Fruit fly (Drosophila melanogaster): Measurements from ENCODE around the gene betaggt-I.

Gene betaggt-I

DNA sequence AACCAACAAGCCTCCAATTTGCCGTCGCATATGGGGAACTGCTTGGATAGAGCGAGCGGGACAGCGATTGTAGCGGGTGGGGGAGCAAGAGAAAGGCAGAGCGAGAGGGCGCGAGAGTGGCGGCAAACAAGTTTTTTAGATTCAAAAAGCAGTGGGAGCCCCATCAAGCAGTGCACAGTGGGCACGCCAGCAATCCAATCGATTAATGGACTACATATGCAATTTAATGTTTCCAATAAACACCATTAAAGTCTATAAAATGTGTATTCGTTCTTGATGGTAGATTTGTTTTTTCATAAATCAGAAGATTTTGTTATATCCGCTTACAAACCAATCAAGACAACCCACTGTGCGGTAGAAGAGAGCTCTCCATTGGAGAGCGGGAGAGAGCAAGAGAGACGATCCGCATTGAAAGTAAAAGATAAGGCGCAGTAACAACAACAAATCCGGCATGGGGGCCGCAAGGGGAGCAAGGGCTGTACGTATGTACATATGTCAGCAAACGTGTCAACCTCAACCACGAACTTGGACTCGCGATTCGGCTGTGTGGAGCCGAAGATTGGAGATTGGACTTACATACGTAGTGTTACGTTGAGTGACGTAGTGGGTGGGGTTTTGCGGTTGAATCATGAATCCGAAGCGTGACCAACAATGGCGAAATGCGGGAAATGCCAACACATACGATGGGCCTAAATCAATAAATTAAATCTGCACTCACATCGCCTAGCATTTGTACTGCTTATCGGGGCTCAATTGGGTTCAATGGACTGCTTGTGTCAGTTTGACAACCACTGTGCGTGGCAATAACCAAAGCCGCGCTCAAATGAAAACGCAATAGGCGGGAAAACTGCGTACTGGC is 52.3 kb downstream of the betaggt-I start (continued):
- peak; percentile 99 for TF ChIP-seq CG6813 (GFP tag; optimal IDR thresholded peaks at IDR 0.05)
- peak; percentile 100 for TF ChIP-seq Med (GFP tag)
- TF ChIP-seq abd-A (tag; optimal IDR thresholded peaks at IDR 0.05): peak; percentile 96
- TF ChIP-seq CG14965 (GFP tag; optimal IDR thresholded peaks at IDR 0.05; ENCODE audit: borderline replicate concordance): peak; percentile 92
- peak; percentile 99 for TF ChIP-seq CG16815 (GFP tag; optimal IDR thresholded peaks at IDR 0.05)
- TF ChIP-seq CG18476 (GFP tag; optimal IDR thresholded peaks at IDR 0.05): peak; percentile 100
- peak; percentile 99 for TF ChIP-seq CG2199 (GFP tag; IDR thresholded peaks at IDR 0.05)
- TF ChIP-seq stc (GFP tag; IDR thresholded peaks at IDR 0.05): peak; percentile 99
- TF ChIP-seq jigr1 (GFP tag; IDR thresholded peaks at IDR 0.05): peak; percentile 99
- TF ChIP-seq CG1647 (GFP tag; optimal IDR thresholded peaks at IDR 0.05): peak; percentile 99
- peak; percentile 94 for TF ChIP-seq Jarid2 (GFP tag; optimal IDR thresholded peaks at IDR 0.05)
- TF ChIP-seq CG9817 (tag; optimal IDR thresholded peaks at IDR 0.05): peak; percentile 98
- TF ChIP-seq nerfin-1 (tag; optimal IDR thresholded peaks at IDR 0.05): peak; percentile 97
- peak; percentile 96 for TF ChIP-seq wek (GFP tag; optimal IDR thresholded peaks at IDR 0.05)
- peak; percentile 99 for TF ChIP-seq lab (GFP tag; optimal IDR thresholded peaks at IDR 0.05)
- peak; percentile 98 for TF ChIP-seq NC2α (GFP tag; optimal IDR thresholded peaks at IDR 0.05)
- TF ChIP-seq ac (GFP tag; optimal IDR thresholded peaks at IDR 0.05): peak; percentile 97
- peak; percentile 99 for TF ChIP-seq Asciz (GFP tag; optimal IDR thresholded peaks at IDR 0.05)
- TF ChIP-seq CG32532 (GFP tag; IDR thresholded peaks at IDR 0.05): peak; percentile 99
- TF ChIP-seq CG8089 (GFP tag; optimal IDR thresholded peaks at IDR 0.05): peak; percentile 99
- TF ChIP-seq MTF-1 (GFP tag; optimal IDR thresholded peaks at IDR 0.05; ENCODE audit: borderline replicate concordance): peak; percentile 98
- peak; percentile 99 for TF ChIP-seq Drgx (GFP tag; IDR thresholded peaks at IDR 0.05)
- peak; percentile 94 for TF ChIP-seq CG11560 (tag; IDR thresholded peaks at IDR 0.05)
- TF ChIP-seq CG4404 (GFP tag; IDR thresholded peaks at IDR 0.05): peak; percentile 98
- peak; percentile 98 for TF ChIP-seq Nf-YA (GFP tag; IDR thresholded peaks at IDR 0.05)
- TF ChIP-seq CG33213 (GFP tag; optimal IDR thresholded peaks at IDR 0.05): peak; percentile 99
- no peak for TF ChIP-seq fru (optimal IDR thresholded peaks at IDR 0.05)
- peak; percentile 100 for TF ChIP-seq sens (GFP tag)
- TF ChIP-seq sc (optimal IDR thresholded peaks at IDR 0.05): no peak
- TF ChIP-seq sc (GFP tag; optimal IDR thresholded peaks at IDR 0.05): peak; percentile 99
- peak; percentile 99 for TF ChIP-seq CG3847 (GFP tag; IDR thresholded peaks at IDR 0.05)
- peak; percentile 97 for TF ChIP-seq CG15696 (tag; optimal IDR thresholded peaks at IDR 0.05)
- peak; percentile 99 for TF ChIP-seq CG9609 (GFP tag; optimal IDR thresholded peaks at IDR 0.05)
- peak; percentile 96 for TF ChIP-seq aop (GFP tag; IDR thresholded peaks at IDR 0.05)
- TF ChIP-seq chif (GFP tag; optimal IDR thresholded peaks at IDR 0.05): peak; percentile 99
- TF ChIP-seq CG17912 (GFP tag; optimal IDR thresholded peaks at IDR 0.05): peak; percentile 96
- peak; percentile 98 for TF ChIP-seq wdn (GFP tag; IDR thresholded peaks at IDR 0.05)
- TF ChIP-seq exex (tag; optimal IDR thresholded peaks at IDR 0.05): peak; percentile 88
- peak; percentile 99; the same call in 1 of the 2 replicates for TF ChIP-seq Lim3 (GFP tag; IDR thresholded peaks at IDR 0.05)
- peak; percentile 98 for TF ChIP-seq CG10543 (GFP tag; optimal IDR thresholded peaks at IDR 0.05)
- peak; percentile 99 for TF ChIP-seq CG8924 (tag; optimal IDR thresholded peaks at IDR 0.05)
- TF ChIP-seq BtbVII (GFP tag; optimal IDR thresholded peaks at IDR 0.05): peak; percentile 98
- peak; percentile 99 for TF ChIP-seq ATbp (GFP tag; optimal IDR thresholded peaks at IDR 0.05)
- peak; percentile 78 for TF ChIP-seq fd102C (GFP tag; optimal IDR thresholded peaks at IDR 0.05)
- no peak for TF ChIP-seq chinmo (GFP tag; IDR thresholded peaks at IDR 0.05; ENCODE audit: partially characterized antibody)
- TF ChIP-seq CG3726 (GFP tag; IDR thresholded peaks at IDR 0.05): peak; percentile 99
- peak; percentile 98 for TF ChIP-seq CG13123 (GFP tag; optimal IDR thresholded peaks at IDR 0.05)
- peak; percentile 99 for TF ChIP-seq tio (GFP tag; optimal IDR thresholded peaks at IDR 0.05)
- peak; percentile 99 for TF ChIP-seq al (GFP tag; IDR thresholded peaks at IDR 0.05)

Data from whole organism, embryonic.